Fruit fly (Drosophila melanogaster) whole organism, embryonic: ENCODE results near the gene CG34267.

Source experiments
- Abd-B ChIP-seq: fragments of 200-800 bp; sonication (Bioruptor generic); optimal IDR thresholded peaks from 2 replicates; lab custom pipeline; 2018; ENCODE audit warnings: missing biosample characterization, mild to moderate bottlenecking, missing genetic modification characterization, moderate library complexity
- Ada2b ChIP-seq: fragments of 200-800 bp; sonication (Bioruptor generic); IDR thresholded peaks from 2 replicates; pipeline ENCODE4 v1.3.6; 2022; ENCODE audit warnings: missing biosample characterization, missing genetic modification characterization
- Bdp1 ChIP-seq: fragments of 200-800 bp; sonication (Bioruptor generic); optimal IDR thresholded peaks from 3 replicates; lab custom pipeline; 2016; ENCODE audit warnings: missing biosample characterization, missing genetic modification characterization
- Bgb ChIP-seq: fragments of 200-800 bp; sonication (Bioruptor generic); IDR thresholded peaks from 2 replicates; pipeline ENCODE4 v1.3.6; 2022; ENCODE audit warnings: missing biosample characterization, missing genetic modification characterization; ENCODE audit not compliant: partially characterized antibody
- CG1024 ChIP-seq: fragments of 200-800 bp; sonication (Bioruptor generic); IDR thresholded peaks from 2 replicates; pipeline ENCODE4 v1.3.6; 2022; ENCODE audit warnings: missing biosample characterization, missing genetic modification characterization
- CG11093 ChIP-seq: fragments of 200-800 bp; sonication (Bioruptor generic); IDR thresholded peaks from 3 replicates; pipeline ENCODE4 v1.3.6; 2022; ENCODE audit warnings: missing biosample characterization, missing genetic modification characterization
- CG11456 ChIP-seq: fragments of 200-800 bp; sonication (Bioruptor generic); IDR thresholded peaks from 3 replicates; pipeline ENCODE4 v1.3.6; 2022; ENCODE audit warnings: missing biosample characterization, missing genetic modification characterization
- CG12659 ChIP-seq: fragments of 200-800 bp; sonication (Bioruptor generic); optimal IDR thresholded peaks from 3 replicates; lab custom pipeline; 2017; ENCODE audit warnings: mild to moderate bottlenecking, missing biosample characterization, missing genetic modification reagents, missing genetic modification characterization
- CG15479 ChIP-seq: fragments of 200-800 bp; sonication (Bioruptor generic); optimal IDR thresholded peaks from 3 replicates; lab custom pipeline; 2019; ENCODE audit warnings: missing biosample characterization, mild to moderate bottlenecking, missing genetic modification characterization, moderate library complexity
- CG17829 ChIP-seq: fragments of 200-800 bp; optimal IDR thresholded peaks from 2 replicates; lab custom pipeline; 2019; ENCODE audit warnings: missing biosample characterization, mild to moderate bottlenecking, missing genetic modification characterization, moderate library complexity
- CG18476 ChIP-seq: fragments of 200-800 bp; sonication (Bioruptor generic); optimal IDR thresholded peaks from 2 replicates; lab custom pipeline; 2016; ENCODE audit warnings: missing biosample characterization, mild to moderate bottlenecking, missing genetic modification characterization
- CG18764 ChIP-seq: fragments of 200-800 bp; sonication (Bioruptor generic); optimal IDR thresholded peaks from 3 replicates; lab custom pipeline; 2016; ENCODE audit warnings: missing biosample characterization, missing genetic modification characterization
- CG3065 ChIP-seq: fragments of 200-800 bp; sonication (Bioruptor generic); optimal IDR thresholded peaks from 2 replicates; lab custom pipeline; 2016; ENCODE audit warnings: missing biosample characterization, missing genetic modification characterization
- CG3407 ChIP-seq: fragments of 200-800 bp; sonication (Bioruptor generic); optimal IDR thresholded peaks from 2 replicates; lab custom pipeline; 2018; ENCODE audit warnings: missing biosample characterization, mild to moderate bottlenecking, missing genetic modification characterization
- CG3726 ChIP-seq: fragments of 200-800 bp; sonication (Bioruptor generic); IDR thresholded peaks from 3 replicates; pipeline ENCODE4, ENCODE4 v1.3.6; 2022; ENCODE audit warnings: missing biosample characterization, missing genetic modification characterization
- CG7745 ChIP-seq: fragments of 200-800 bp; sonication (Bioruptor generic); optimal IDR thresholded peaks from 2 replicates; lab custom pipeline; 2018; ENCODE audit warnings: missing biosample characterization, mild to moderate bottlenecking, missing genetic modification characterization, moderate library complexity
- CG9727 ChIP-seq: fragments of 200-800 bp; sonication (Bioruptor generic); optimal IDR thresholded peaks from 3 replicates; lab custom pipeline; 2017; ENCODE audit warnings: missing biosample characterization, mild to moderate bottlenecking, missing genetic modification characterization
- CHES-1-like ChIP-seq: fragments of 200-800 bp; sonication (Bioruptor generic); optimal IDR thresholded peaks from 2 replicates; lab custom pipeline; 2016; ENCODE audit warnings: missing biosample characterization, missing genetic modification characterization
- Doc3 ChIP-seq: fragments of 200-800 bp; sonication (Bioruptor generic); IDR thresholded peaks from 3 replicates; pipeline ENCODE4 v1.3.6; 2022; ENCODE audit warnings: missing biosample characterization, missing genetic modification characterization; ENCODE audit not compliant: partially characterized antibody
- ERR ChIP-seq: fragments of 200-800 bp; sonication (Bioruptor generic); optimal IDR thresholded peaks from 2 replicates; lab custom pipeline; 2016; ENCODE audit warnings: missing biosample characterization, missing genetic modification characterization
- Ets97D ChIP-seq: fragments of 200-800 bp; sonication (Bioruptor generic); optimal IDR thresholded peaks from 3 replicates; lab custom pipeline; 2016; ENCODE audit warnings: missing biosample characterization, missing genetic modification characterization
- Fer1 ChIP-seq: fragments of 200-800 bp; sonication (Bioruptor generic); optimal IDR thresholded peaks from 2 replicates; lab custom pipeline; 2017; ENCODE audit warnings: missing biosample characterization, mild to moderate bottlenecking, missing genetic modification characterization
- Fer3 ChIP-seq: fragments of 200-800 bp; sonication (Bioruptor generic); optimal IDR thresholded peaks from 2 replicates; lab custom pipeline; 2018; ENCODE audit warnings: missing biosample characterization, mild to moderate bottlenecking, missing genetic modification characterization, moderate library complexity
- HLH4C ChIP-seq: fragments of 200-800 bp; sonication (Bioruptor generic); IDR thresholded peaks from 3 replicates; pipeline ENCODE4 v1.3.6; 2022; ENCODE audit warnings: missing biosample characterization, missing genetic modification characterization; ENCODE audit not compliant: partially characterized antibody
- HmgD ChIP-seq: fragments of 200-800 bp; sonication (Bioruptor generic); optimal IDR thresholded peaks from 3 replicates; lab custom pipeline; 2016; ENCODE audit warnings: missing biosample characterization, missing genetic modification characterization
- Kr ChIP-seq: fragments of 200-800 bp; sonication (Bioruptor generic); optimal IDR thresholded peaks from 2 replicates; lab custom pipeline; 2017; ENCODE audit warnings: missing biosample characterization, mild to moderate bottlenecking, missing genetic modification characterization
- Nf-YC ChIP-seq: fragments of 200-800 bp; optimal IDR thresholded peaks from 3 replicates; lab custom pipeline; 2019; ENCODE audit warnings: missing biosample characterization, mild to moderate bottlenecking, missing genetic modification characterization, moderate library complexity
- Ssrp ChIP-seq: fragments of 200-800 bp; sonication (Bioruptor generic); optimal IDR thresholded peaks from 2 replicates; lab custom pipeline; 2018; ENCODE audit warnings: missing biosample characterization, mild to moderate bottlenecking, missing genetic modification characterization, moderate library complexity
- Usf ChIP-seq: fragments of 200-800 bp; sonication (Bioruptor generic); optimal IDR thresholded peaks from 2 replicates; lab custom pipeline; 2017; ENCODE audit warnings: missing genotype, missing biosample characterization, missing genetic modification characterization
- YL-1 ChIP-seq: fragments of 200-800 bp; sonication (Bioruptor generic); optimal IDR thresholded peaks from 3 replicates; lab custom pipeline; 2017; ENCODE audit warnings: missing biosample characterization, mild to moderate bottlenecking, missing genetic modification characterization
- ac ChIP-seq: fragments of 200-800 bp; sonication (Bioruptor generic); optimal IDR thresholded peaks from 3 replicates; lab custom pipeline; 2017; ENCODE audit warnings: missing biosample characterization, mild to moderate bottlenecking, missing genetic modification characterization
- ci ChIP-seq: fragments of 200-800 bp; sonication (Bioruptor generic); IDR thresholded peaks from 3 replicates; pipeline ENCODE4 v1.3.6; 2022; ENCODE audit warnings: missing biosample characterization, missing genetic modification characterization
- disco-r ChIP-seq: fragments of 200-800 bp; sonication (Bioruptor generic); optimal IDR thresholded peaks from 2 replicates; lab custom pipeline; 2016; ENCODE audit warnings: missing biosample characterization, missing genetic modification characterization
- exex ChIP-seq: fragments of 200-800 bp; sonication (Bioruptor generic); optimal IDR thresholded peaks from 4 replicates; lab custom pipeline; 2018; ENCODE audit warnings: missing biosample characterization, mild to moderate bottlenecking, missing genetic modification characterization, moderate library complexity
- gcm2 ChIP-seq: fragments of 200-800 bp; sonication (Bioruptor generic); optimal IDR thresholded peaks from 2 replicates; lab custom pipeline; 2016; ENCODE audit warnings: missing biosample characterization, missing genetic modification characterization
- grn ChIP-seq: fragments of 200-800 bp; sonication (Bioruptor generic); optimal IDR thresholded peaks from 3 replicates; lab custom pipeline; 2017; ENCODE audit warnings: missing biosample characterization, missing genetic modification characterization
- inv ChIP-seq: fragments of 200-800 bp; sonication (Bioruptor generic); IDR thresholded peaks from 2 replicates; pipeline ENCODE4 v1.3.6; 2022; ENCODE audit warnings: missing biosample characterization, missing genetic modification characterization; ENCODE audit not compliant: partially characterized antibody
- kay ChIP-seq: fragments of 200-800 bp; sonication (Bioruptor generic); optimal IDR thresholded peaks from 2 replicates; lab custom pipeline; 2016; ENCODE audit warnings: missing biosample characterization, missing genetic modification characterization
- kni ChIP-seq: fragments of 200-800 bp; sonication (Bioruptor generic); optimal IDR thresholded peaks from 3 replicates; lab custom pipeline; 2017; ENCODE audit warnings: mild to moderate bottlenecking, missing biosample characterization, missing genetic modification reagents, missing genetic modification characterization
- mam ChIP-seq: fragments of 200-800 bp; sonication (Bioruptor generic); optimal IDR thresholded peaks from 3 replicates; lab custom pipeline; 2016; ENCODE audit warnings: missing biosample characterization, missing genetic modification characterization
- nom ChIP-seq: fragments of 200-800 bp; sonication (Bioruptor generic); optimal IDR thresholded peaks from 2 replicates; lab custom pipeline; 2017; ENCODE audit warnings: missing biosample characterization, missing genetic modification characterization, mild to moderate bottlenecking, moderate library complexity, missing genetic modification reagents
- pfk ChIP-seq: fragments of 200-800 bp; sonication (Bioruptor generic); optimal IDR thresholded peaks from 2 replicates; lab custom pipeline; 2018; ENCODE audit warnings: missing biosample characterization, mild to moderate bottlenecking, missing genetic modification characterization, moderate library complexity
- pum ChIP-seq: fragments of 200-800 bp; sonication (Bioruptor generic); optimal IDR thresholded peaks from 2 replicates; lab custom pipeline; 2016; ENCODE audit warnings: missing biosample characterization, missing genetic modification characterization
- sd ChIP-seq: fragments of 200-800 bp; sonication (Bioruptor generic); optimal IDR thresholded peaks from 3 replicates; lab custom pipeline; 2018; ENCODE audit warnings: missing biosample characterization, mild to moderate bottlenecking, missing genetic modification characterization, moderate library complexity
- sqz ChIP-seq: fragments of 200-800 bp; sonication (Bioruptor generic); optimal IDR thresholded peaks from 3 replicates; lab custom pipeline; 2018; ENCODE audit warnings: missing biosample characterization, mild to moderate bottlenecking, missing genetic modification characterization
- trem ChIP-seq: fragments of 200-800 bp; optimal IDR thresholded peaks from 3 replicates; lab custom pipeline; 2019; ENCODE audit warnings: missing biosample characterization, mild to moderate bottlenecking, missing genetic modification characterization, moderate library complexity
- unc-4 ChIP-seq: fragments of 200-800 bp; sonication (Bioruptor generic); IDR thresholded peaks from 2 replicates; pipeline ENCODE4 v1.3.6; 2022; ENCODE audit warnings: missing biosample characterization, missing genetic modification characterization; ENCODE audit not compliant: partially characterized antibody
- vnd ChIP-seq: fragments of 200-800 bp; sonication (Bioruptor generic); IDR thresholded peaks from 3 replicates; pipeline ENCODE4 v1.3.6; 2022; ENCODE audit warnings: missing biosample characterization, missing genetic modification characterization; ENCODE audit not compliant: partially characterized antibody
- vvl ChIP-seq: fragments of 200-800 bp; sonication (Bioruptor generic); IDR thresholded peaks from 2 replicates; pipeline ENCODE4 v1.3.6; 2022; ENCODE audit warnings: missing biosample characterization, missing genetic modification characterization
- zen2 ChIP-seq: fragments of 200-800 bp; sonication (Bioruptor generic); IDR thresholded peaks from 3 replicates; pipeline ENCODE4 v1.3.6; 2022; ENCODE audit warnings: missing biosample characterization, missing genetic modification characterization; ENCODE audit not compliant: partially characterized antibody

CG34267 gene

dm6 chr3L:516948-517599 lies 16.8 kb upstream of the CG34267 start (continued):
- TF ChIP-seq CG17829 (tag; lab: Kevin White, UChicago) (peak; percentile 22), Ada2b (GFP tag; lab: Robert Waterston, UW) (no peak), CG7745 (tag; lab: Kevin White, UChicago) (no peak), CG3065 (no peak), pum (no peak), trem (tag; lab: Kevin White, UChicago) (peak; percentile 28), Abd-B (no peak), gcm2 (no peak), vvl (GFP tag; lab: Robert Waterston, UW) (peak; percentile 79; the same call in 1 of the 2 replicates), HmgD (no peak), Usf (GFP tag; lab: Kevin White, UChicago) (no peak), CG3726 (GFP tag; lab: Robert Waterston, UW) (no peak), Ets97D (GFP tag; lab: Kevin White, UChicago) (no peak), CG18476 (GFP tag; lab: Kevin White, UChicago) (no peak), grn (GFP tag; lab: Kevin White, UChicago) (no peak), HLH4C (GFP tag; lab: Robert Waterston, UW) (no peak), CHES-1-like (no peak), Fer1 (GFP tag; lab: Kevin White, UChicago) (no peak), exex (tag; lab: Kevin White, UChicago) (no peak), ci (peak; percentile 86), inv (GFP tag; lab: Robert Waterston, UW) (no peak), Kr (no peak), Fer3 (tag; lab: Kevin White, UChicago) (no peak), sqz (GFP tag; lab: Kevin White, UChicago) (no peak), sd (tag; lab: Kevin White, UChicago) (no peak), CG3407 (GFP tag; lab: Kevin White, UChicago) (peak; percentile 18), Bdp1 (GFP tag; lab: Kevin White, UChicago) (no peak), ERR (GFP tag; lab: Kevin White, UChicago) (no peak), vnd (no peak), CG11093 (GFP tag; lab: Robert Waterston, UW) (peak; percentile 52; the same call in 2 of the 3 replicates), kni (no peak), CG15479 (no peak), ac (GFP tag; lab: Kevin White, UChicago) (no peak), zen2 (no peak), pfk (GFP tag; lab: Kevin White, UChicago) (no peak), Ssrp (tag; lab: Kevin White, UChicago) (peak; percentile 49), Bgb (GFP tag; lab: Robert Waterston, UW) (no peak), kay (GFP tag; lab: Kevin White, UChicago) (no peak), CG1024 (GFP tag; lab: Robert Waterston, UW) (0 out of 2 replicates have a peak, but pooled peaks have one; percentile 35), CG18764 (GFP tag; lab: Kevin White, UChicago) (no peak), disco-r (GFP tag; lab: Kevin White, UChicago) (no peak), CG9727 (no peak), CG11456 (GFP tag; lab: Robert Waterston, UW) (no peak), Nf-YC (tag; lab: Kevin White, UChicago) (no peak), YL-1 (GFP tag; lab: Kevin White, UChicago) (no peak), mam (no peak), nom (GFP tag; lab: Kevin White, UChicago) (no peak), Doc3 (no peak), CG12659 (GFP tag; lab: Kevin White, UChicago) (no peak), unc-4 (no peak)
